Worm (Caenorhabditis elegans) whole organism, L4 larva: ENCODE data around the gene ZK829.3.

ENCODE experiments used
- D1046.2 ChIP-seq: fragments of 200-800 bp; sonication (Bioruptor generic); IDR thresholded peaks from 2 replicates; pipeline ENCODE4 v1.3.6; 2022; ENCODE audit warnings: missing genetic modification characterization, missing compliant biosample characterization
- F37D6.2 ChIP-seq: sonication (generic microtip); optimal IDR thresholded peaks from 2 replicates; lab custom pipeline; 2016; ENCODE audit warnings: mild to moderate bottlenecking, missing genetic modification characterization, missing compliant biosample characterization
- F44E2.7 ChIP-seq: fragments of 200-800 bp; sonication (Bioruptor generic); IDR thresholded peaks from 2 replicates; pipeline ENCODE4 v2.1.2; 2022; ENCODE audit warnings: missing genetic modification characterization, missing compliant biosample characterization
- T20F7.1 ChIP-seq: fragments of 200-800 bp; sonication (Bioruptor generic); optimal IDR thresholded peaks from 2 replicates; lab custom pipeline; 2018; ENCODE audit warnings: mild to moderate bottlenecking, missing genetic modification characterization, missing compliant biosample characterization
- Y105C5A.15 ChIP-seq: fragments of 200-800 bp; sonication (Bioruptor generic); IDR thresholded peaks from 2 replicates; pipeline ENCODE4 v1.3.6; 2022; ENCODE audit warnings: missing genetic modification characterization, missing compliant biosample characterization
- Y5F2A.4 ChIP-seq: fragments of 200-800 bp; sonication (Bioruptor generic); optimal IDR thresholded peaks from 2 replicates; lab custom pipeline; 2018; ENCODE audit warnings: mild to moderate bottlenecking, missing genetic modification characterization, missing compliant biosample characterization
- aha-1 ChIP-seq: fragments of 150-350 bp; peaks from one replicate; lab custom pipeline; 2014; ENCODE audit warnings: missing biosample characterization, missing genetic modification characterization
- ceh-32 ChIP-seq: sonication (generic microtip); optimal IDR thresholded peaks from 2 replicates; lab custom pipeline; 2016; ENCODE audit warnings: mild to moderate bottlenecking, missing genetic modification characterization, missing compliant biosample characterization; ENCODE audit not compliant: poor library complexity
- ces-1 ChIP-seq: fragments of 150-350 bp; sonication (generic microtip); optimal IDR thresholded peaks from 4 replicates; lab custom pipeline; 2014; ENCODE audit warnings: missing biosample characterization, missing genetic modification reagents, missing genetic modification characterization
- cey-2 ChIP-seq: sonication (generic microtip); optimal IDR thresholded peaks from 3 replicates; lab custom pipeline; 2017; ENCODE audit warnings: missing genetic modification characterization, mild to moderate bottlenecking, missing compliant biosample characterization, antibody characterized with exemption, borderline replicate concordance; ENCODE audit not compliant: insufficient read depth
- dmd-6 ChIP-seq: fragments of 200-800 bp; sonication (Bioruptor generic); IDR thresholded peaks from 2 replicates; pipeline ENCODE4 v1.3.6; 2022; ENCODE audit warnings: missing genetic modification reagents, missing genetic modification characterization, missing compliant biosample characterization
- dmd-8 ChIP-seq: fragments of 200-800 bp; sonication (Bioruptor generic); IDR thresholded peaks from 2 replicates; pipeline ENCODE4 v1.3.6; 2022; ENCODE audit warnings: missing genetic modification characterization, missing compliant biosample characterization
- dmd-9 ChIP-seq: fragments of 200-800 bp; sonication (Bioruptor generic); IDR thresholded peaks from 2 replicates; pipeline ENCODE4 v1.3.6; 2022; ENCODE audit warnings: missing genetic modification reagents, missing genetic modification characterization, missing compliant biosample characterization
- dve-1 ChIP-seq: sonication (generic microtip); optimal IDR thresholded peaks from 2 replicates; lab custom pipeline; 2017; ENCODE audit warnings: antibody characterized with exemption, mild to moderate bottlenecking, missing genetic modification characterization, missing compliant biosample characterization; ENCODE audit not compliant: insufficient read depth
- egl-43 ChIP-seq: fragments of 200-800 bp; sonication (Bioruptor generic); IDR thresholded peaks from 2 replicates; pipeline ENCODE4 v1.3.6; 2022; ENCODE audit warnings: missing genetic modification reagents, missing genetic modification characterization, missing compliant biosample characterization
- fos-1 ChIP-seq: fragments of 150-350 bp; optimal IDR thresholded peaks from 2 replicates; lab custom pipeline; 2014; ENCODE audit warnings: missing biosample characterization, missing genetic modification characterization
- gei-8 ChIP-seq: fragments of 200-800 bp; sonication (Bioruptor generic); optimal IDR thresholded peaks from 2 replicates; lab custom pipeline; 2018; ENCODE audit warnings: mild to moderate bottlenecking, missing genetic modification characterization, missing compliant biosample characterization
- hlh-11 ChIP-seq: fragments of 200-800 bp; sonication (Bioruptor generic); optimal IDR thresholded peaks from 2 replicates; lab custom pipeline; 2018; ENCODE audit warnings: mild to moderate bottlenecking, missing genetic modification characterization, missing compliant biosample characterization
- hmg-1.1 ChIP-seq: fragments of 200-800 bp; sonication (Bioruptor generic); IDR thresholded peaks from 2 replicates; pipeline ENCODE4 v1.3.6; 2022; ENCODE audit warnings: missing genetic modification reagents, missing genetic modification characterization, missing compliant biosample characterization
- jun-1 ChIP-seq: fragments of 150-350 bp; optimal IDR thresholded peaks from 2 replicates; lab custom pipeline; 2014; ENCODE audit warnings: missing biosample characterization, missing genetic modification reagents, missing genetic modification characterization
- lim-7 ChIP-seq: fragments of 200-800 bp; sonication (Bioruptor generic); IDR thresholded peaks from 2 replicates; pipeline ENCODE4 v1.3.6; 2022; ENCODE audit warnings: missing genetic modification characterization, missing compliant biosample characterization
- lin-13 ChIP-seq: fragments of 150-350 bp; optimal IDR thresholded peaks from 2 replicates; lab custom pipeline; 2014; ENCODE audit warnings: missing biosample characterization, missing genetic modification reagents, missing genetic modification characterization
- lin-15B ChIP-seq: fragments of 150-350 bp; sonication (generic microtip); optimal IDR thresholded peaks from 3 replicates; lab custom pipeline; 2014; ENCODE audit warnings: missing biosample characterization, missing genetic modification characterization
- lin-39 ChIP-seq: fragments of 150-350 bp; optimal IDR thresholded peaks from 2 replicates; lab custom pipeline; 2014; ENCODE audit warnings: missing biosample characterization, missing genetic modification reagents, missing genetic modification characterization
- lsy-2 ChIP-seq, 2 experiments: fragments of 150-350 bp in 1 of 2; sonication (generic microtip) in 1 of 2; optimal IDR thresholded peaks; 2 replicates each; lab custom pipeline; 2014 to 2017; ENCODE audit warnings: missing biosample characterization in 2 of 2, missing genetic modification characterization in 2 of 2
- mdt-29 ChIP-seq: fragments of 200-800 bp; sonication (Bioruptor generic); IDR thresholded peaks from 2 replicates; pipeline ENCODE4 v1.3.6; 2022; ENCODE audit warnings: missing genetic modification reagents, missing genetic modification characterization, missing compliant biosample characterization
- mep-1 ChIP-seq: fragments of 150-350 bp; sonication (generic microtip); optimal IDR thresholded peaks from 3 replicates; lab custom pipeline; 2014; ENCODE audit warnings: missing biosample characterization, missing genetic modification characterization
- mxl-2 ChIP-seq: fragments of 200-800 bp; sonication (Bioruptor generic); conservative IDR thresholded peaks from 2 replicates; pipeline ENCODE4 v1.3.6; 2022; ENCODE audit warnings: missing genetic modification reagents, missing genetic modification characterization, missing compliant biosample characterization
- mxl-3 ChIP-seq: fragments of 200-800 bp; sonication (Bioruptor generic); optimal IDR thresholded peaks from 2 replicates; lab custom pipeline; 2018; ENCODE audit warnings: mild to moderate bottlenecking, missing genetic modification characterization, missing compliant biosample characterization
- nhr-10 ChIP-seq: fragments of 150-350 bp; optimal IDR thresholded peaks from 2 replicates; lab custom pipeline; 2014; ENCODE audit warnings: missing biosample characterization, missing genetic modification characterization
- nhr-102 ChIP-seq: sonication (generic microtip); optimal IDR thresholded peaks from 2 replicates; lab custom pipeline; 2016; ENCODE audit warnings: mild to moderate bottlenecking, missing genetic modification characterization, moderate library complexity, missing compliant biosample characterization
- nhr-11 ChIP-seq: fragments of 150-350 bp; optimal IDR thresholded peaks from 2 replicates; lab custom pipeline; 2014; ENCODE audit warnings: missing biosample characterization, missing genetic modification characterization
- nhr-111 ChIP-seq: fragments of 200-800 bp; sonication (Bioruptor generic); optimal IDR thresholded peaks from 2 replicates; lab custom pipeline; 2018; ENCODE audit warnings: mild to moderate bottlenecking, missing genetic modification characterization, missing compliant biosample characterization
- nhr-237 ChIP-seq: sonication (generic microtip); optimal IDR thresholded peaks from 2 replicates; lab custom pipeline; 2017; ENCODE audit warnings: missing biosample characterization, missing genetic modification characterization
- nhr-25 ChIP-seq: sonication (generic microtip); optimal IDR thresholded peaks from 2 replicates; lab custom pipeline; 2017; ENCODE audit warnings: missing genetic modification characterization, mild to moderate bottlenecking, missing compliant biosample characterization, antibody characterized with exemption, moderate library complexity, borderline replicate concordance; ENCODE audit not compliant: insufficient read depth
- nhr-48 ChIP-seq: sonication (generic microtip); optimal IDR thresholded peaks from 2 replicates; lab custom pipeline; 2016; ENCODE audit warnings: mild to moderate bottlenecking, missing genetic modification characterization, missing compliant biosample characterization
- nhr-6 ChIP-seq: fragments of 150-350 bp; optimal IDR thresholded peaks from 2 replicates; lab custom pipeline; 2014; ENCODE audit warnings: missing biosample characterization, missing genetic modification characterization
- nhr-76 ChIP-seq: fragments of 150-350 bp; optimal IDR thresholded peaks from 2 replicates; lab custom pipeline; 2014; ENCODE audit warnings: missing biosample characterization, missing genetic modification characterization
- pha-4 ChIP-seq, 2 experiments: fragments of 150-350 bp in 1 of 2; fragments of 200-800 bp in 1 of 2; sonication (Bioruptor generic) in 1 of 2; IDR thresholded peaks in 1 of 2; optimal IDR thresholded peaks in 1 of 2; 2 replicates each; pipeline versions ENCODE4 v1.3.6 to Lab custom; 2014 to 2022; ENCODE audit warnings: missing genetic modification characterization in 2 of 2, missing genetic modification reagents in 2 of 2, missing biosample characterization in 1 of 2, missing compliant biosample characterization in 1 of 2
- php-3 ChIP-seq: fragments of 200-800 bp; sonication (Bioruptor generic); IDR thresholded peaks from 2 replicates; pipeline ENCODE4 v1.3.6; 2022; ENCODE audit warnings: missing genetic modification reagents, missing genetic modification characterization, missing compliant biosample characterization
- rbr-2 ChIP-seq: sonication (generic microtip); optimal IDR thresholded peaks from 2 replicates; lab custom pipeline; 2016; ENCODE audit warnings: missing genotype, missing genetic modification characterization, missing compliant biosample characterization
- saeg-2 ChIP-seq: fragments of 200-800 bp; sonication (Bioruptor generic); IDR thresholded peaks from 2 replicates; pipeline ENCODE4 v1.3.6; 2022; ENCODE audit warnings: missing genetic modification reagents, missing genetic modification characterization, missing compliant biosample characterization
- snpc-1.2 ChIP-seq: fragments of 200-800 bp; sonication (Bioruptor generic); IDR thresholded peaks from 2 replicates; pipeline ENCODE4 v1.3.6; 2022; ENCODE audit warnings: missing genetic modification reagents, missing genetic modification characterization, missing compliant biosample characterization
- tra-1 ChIP-seq: fragments of 200-800 bp; sonication (Bioruptor generic); IDR thresholded peaks from 2 replicates; pipeline ENCODE4 v1.3.6; 2022; ENCODE audit warnings: missing genetic modification reagents, missing genetic modification characterization, missing compliant biosample characterization
- unc-130 ChIP-seq: sonication (generic microtip); optimal IDR thresholded peaks from 2 replicates; lab custom pipeline; 2016; ENCODE audit warnings: missing genetic modification reagents, missing genetic modification characterization, missing compliant biosample characterization
- unc-39 ChIP-seq: sonication (generic microtip); optimal IDR thresholded peaks from 2 replicates; lab custom pipeline; 2017; ENCODE audit warnings: missing biosample characterization, missing genetic modification characterization
- zfp-2 ChIP-seq: sonication (generic microtip); optimal IDR thresholded peaks from 2 replicates; lab custom pipeline; 2016; ENCODE audit warnings: mild to moderate bottlenecking, missing genetic modification characterization, missing compliant biosample characterization
- ztf-11 ChIP-seq: fragments of 150-350 bp; optimal IDR thresholded peaks from 2 replicates; lab custom pipeline; 2014; ENCODE audit warnings: missing biosample characterization, missing genetic modification characterization

ZK829.3 gene

ce11 chrIV:11919067-11919466 lies 26.5 kb downstream of the ZK829.3 start:
- TF ChIP-seq F37D6.2 (no peak), aha-1 (tag; lab: Kevin White, UChicago) (peak; percentile 90), pha-4 (GFP tag; IDR thresholded peaks at IDR 0.05; lab: Robert Waterston, UW) (no peak), pha-4 (tag; optimal IDR thresholded peaks at IDR 0.05; lab: Kevin White, UChicago) (no peak)

ce11 chrIV:11917886-11918285 lies 27.6 kb downstream of the ZK829.3 start:
- TF ChIP-seq nhr-25 (tag; lab: Kevin White, UChicago) = no peak
- no peak for TF ChIP-seq Y5F2A.4 (GFP tag; lab: Kevin White, UChicago)
- no peak for TF ChIP-seq snpc-1.2 (GFP tag; lab: Robert Waterston, UW)
- no peak for TF ChIP-seq dmd-9 (GFP tag; lab: Robert Waterston, UW)
- TF ChIP-seq tra-1 = no peak
- no peak for TF ChIP-seq jun-1 (tag; lab: Kevin White, UChicago)
- no peak for TF ChIP-seq F37D6.2
- no peak for TF ChIP-seq lim-7 (GFP tag; lab: Robert Waterston, UW)
- peak; percentile 67 for TF ChIP-seq dmd-6 (GFP tag; lab: Robert Waterston, UW)
- TF ChIP-seq hlh-11 = peak; percentile 38
- TF ChIP-seq nhr-6 = no peak
- TF ChIP-seq nhr-10 = no peak
- no peak for TF ChIP-seq egl-43 (GFP tag; lab: Robert Waterston, UW)
- no peak for TF ChIP-seq nhr-111
- no peak for TF ChIP-seq lin-39 (tag; lab: Kevin White, UChicago)
- no peak for TF ChIP-seq nhr-237 (tag; lab: Kevin White, UChicago)
- no peak for TF ChIP-seq gei-8 (GFP tag; lab: Kevin White, UChicago)
- no peak for TF ChIP-seq ztf-11 (tag; lab: Kevin White, UChicago)
- TF ChIP-seq F44E2.7 = no peak
- TF ChIP-seq nhr-11 (tag; lab: Kevin White, UChicago) = no peak
- no peak for TF ChIP-seq nhr-48
- peak; percentile 54; the same call in 1 of the 2 replicates for TF ChIP-seq php-3 (GFP tag; lab: Robert Waterston, UW)
- no peak for TF ChIP-seq lin-13 (GFP tag; lab: Kevin White, UChicago)
- no peak for TF ChIP-seq ces-1 (GFP tag; lab: Kevin White, UChicago)
- TF ChIP-seq lsy-2 (tag; optimal IDR thresholded peaks at IDR 0.05; lab: Kevin White, UChicago) = no peak
- no peak for TF ChIP-seq lin-15B (tag; lab: Kevin White, UChicago)
- no peak for TF ChIP-seq nhr-76 (tag; lab: Kevin White, UChicago)
- no peak for TF ChIP-seq ceh-32
- TF ChIP-seq dve-1 (tag; lab: Kevin White, UChicago) = peak; percentile 72
- no peak for TF ChIP-seq cey-2 (tag; lab: Kevin White, UChicago)
- TF ChIP-seq hmg-1.1 (GFP tag; lab: Robert Waterston, UW) = no peak
- TF ChIP-seq T20F7.1 = peak; percentile 12
- TF ChIP-seq mxl-2 = no peak
- no peak for TF ChIP-seq unc-39 (tag; lab: Kevin White, UChicago)
- no peak for TF ChIP-seq pha-4 (GFP tag; IDR thresholded peaks at IDR 0.05; lab: Robert Waterston, UW)
- no peak for TF ChIP-seq pha-4 (tag; optimal IDR thresholded peaks at IDR 0.05; lab: Kevin White, UChicago)
- no peak for TF ChIP-seq nhr-102
- peak; percentile 22 for TF ChIP-seq mep-1 (tag; lab: Kevin White, UChicago)
- TF ChIP-seq mdt-29 (GFP tag; lab: Robert Waterston, UW) = no peak
- no peak for TF ChIP-seq mxl-3 (GFP tag; lab: Kevin White, UChicago)
- TF ChIP-seq rbr-2 (tag; lab: Kevin White, UChicago) = no peak
- TF ChIP-seq unc-130 (GFP tag; lab: Kevin White, UChicago) = no peak
- no peak for TF ChIP-seq dmd-8
- TF ChIP-seq zfp-2 (tag; lab: Kevin White, UChicago) = no peak
- no peak for TF ChIP-seq Y105C5A.15
- no peak for TF ChIP-seq saeg-2
- TF ChIP-seq D1046.2 (GFP tag; lab: Robert Waterston, UW) = no peak
- no peak for TF ChIP-seq fos-1
